Worm (Caenorhabditis elegans): Measurements from ENCODE around the gene irld-22.

DNA sequence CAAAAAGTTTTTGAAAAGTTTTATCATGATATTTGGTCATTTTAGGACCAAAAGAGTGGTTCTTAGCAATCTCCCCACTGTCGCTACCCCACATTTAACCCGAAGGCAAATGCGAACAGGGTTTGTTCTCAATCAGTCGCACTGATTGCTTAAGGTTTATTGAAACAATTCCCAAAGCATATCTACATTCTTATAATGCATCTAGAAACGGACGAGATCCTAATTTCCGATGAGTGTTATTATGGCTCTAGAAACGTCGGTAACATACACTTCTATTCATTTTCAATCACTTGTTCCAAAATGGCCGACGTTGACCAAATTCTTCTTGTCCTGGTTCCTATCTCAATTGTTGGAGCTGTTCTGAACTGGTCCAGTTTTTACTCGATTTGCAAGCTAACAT lies 21.6 kb upstream of the irld-22 start, which contains the start of gene srx-65:
- TF ChIP-seq pha-4 (tag; optimal IDR thresholded peaks at IDR 0.05) (no peak), nhr-120 (GFP tag; IDR thresholded peaks at IDR 0.05) (no peak), ztf-6 (GFP tag; IDR thresholded peaks at IDR 0.05) (no peak), ama-1 (optimal IDR thresholded peaks at IDR 0.05) (no peak), ama-1 (GFP tag; optimal IDR thresholded peaks at IDR 0.05) (no peak), rcor-1 (GFP tag; IDR thresholded peaks at IDR 0.05) (no peak), aptf-3 (GFP tag; IDR thresholded peaks at IDR 0.05) (no peak), F49E8.2 (tag; optimal IDR thresholded peaks at IDR 0.05; ENCODE audit: insufficient read depth) (no peak), lir-1 (GFP tag; conservative IDR thresholded peaks at IDR 0.05) (no peak), unc-62 (GFP tag; optimal IDR thresholded peaks at IDR 0.05) (no peak), unc-130 (GFP tag; optimal IDR thresholded peaks at IDR 0.05) (no peak)

All from whole organism, young adult.